Fruit fly (Drosophila melanogaster) whole organism, pupa: ENCODE data around the gene CG10973.

ENCODE experiments used
- CG10348 ChIP-seq: fragments of 200-800 bp; sonication (Bioruptor generic); IDR thresholded peaks from 2 replicates; pipeline ENCODE4 v1.3.6; 2022; ENCODE audit warnings: missing biosample characterization, missing genetic modification characterization
- CG12605 ChIP-seq: fragments of 200-800 bp; sonication (Bioruptor generic); IDR thresholded peaks from 2 replicates; pipeline ENCODE4 v1.3.6; 2022; ENCODE audit warnings: missing biosample characterization, missing genetic modification characterization
- CG13204 ChIP-seq: fragments of 200-800 bp; sonication (Bioruptor generic); optimal IDR thresholded peaks from 2 replicates; lab custom pipeline; 2018; ENCODE audit warnings: missing biosample characterization, mild to moderate bottlenecking, missing genetic modification characterization, moderate library complexity
- CG14655 ChIP-seq: fragments of 200-800 bp; sonication (Bioruptor generic); optimal IDR thresholded peaks from 3 replicates; lab custom pipeline; 2017; ENCODE audit warnings: mild to moderate bottlenecking, missing biosample characterization, missing genetic modification reagents, missing genetic modification characterization
- CG15710 ChIP-seq: fragments of 200-800 bp; sonication (Bioruptor generic); optimal IDR thresholded peaks from 2 replicates; lab custom pipeline; 2018; ENCODE audit warnings: missing biosample characterization, mild to moderate bottlenecking, missing genetic modification characterization, moderate library complexity
- CG17806 ChIP-seq: fragments of 200-800 bp; sonication (Bioruptor generic); optimal IDR thresholded peaks from 2 replicates; lab custom pipeline; 2018; ENCODE audit warnings: missing biosample characterization, mild to moderate bottlenecking, missing genetic modification characterization, moderate library complexity
- CG32121 ChIP-seq: fragments of 200-800 bp; sonication (Bioruptor generic); IDR thresholded peaks from 2 replicates; pipeline ENCODE4 v1.3.6; 2022; ENCODE audit warnings: missing biosample characterization, missing genetic modification characterization
- CG34367 ChIP-seq: fragments of 200-800 bp; sonication (Bioruptor generic); optimal IDR thresholded peaks from 2 replicates; lab custom pipeline; 2018; ENCODE audit warnings: missing biosample characterization, mild to moderate bottlenecking, missing genetic modification characterization
- CG4496 ChIP-seq: fragments of 200-800 bp; sonication (Bioruptor generic); IDR thresholded peaks from 3 replicates; pipeline ENCODE4 v1.3.6; 2022; ENCODE audit warnings: missing biosample characterization, missing genetic modification characterization
- CG8159 ChIP-seq: fragments of 200-800 bp; sonication (Bioruptor generic); optimal IDR thresholded peaks from 3 replicates; lab custom pipeline; 2018; ENCODE audit warnings: missing biosample characterization, mild to moderate bottlenecking, missing genetic modification characterization, moderate library complexity
- CG8301 ChIP-seq: fragments of 200-800 bp; sonication (Bioruptor generic); optimal IDR thresholded peaks from 2 replicates; lab custom pipeline; 2018; ENCODE audit warnings: missing biosample characterization, mild to moderate bottlenecking, missing genetic modification characterization
- CG9948 ChIP-seq: fragments of 200-800 bp; sonication (Bioruptor generic); optimal IDR thresholded peaks from 2 replicates; lab custom pipeline; 2018; ENCODE audit warnings: missing biosample characterization, mild to moderate bottlenecking, missing genetic modification characterization, moderate library complexity
- D1 ChIP-seq: fragments of 200-800 bp; sonication (Bioruptor generic); optimal IDR thresholded peaks from 2 replicates; lab custom pipeline; 2018; ENCODE audit warnings: missing biosample characterization, mild to moderate bottlenecking, missing genetic modification characterization, moderate library complexity
- EcR ChIP-seq: fragments of 200-800 bp; sonication (Bioruptor generic); optimal IDR thresholded peaks from 3 replicates; lab custom pipeline; 2019; ENCODE audit warnings: missing biosample characterization, missing genetic modification characterization, mild to moderate bottlenecking, moderate library complexity, missing genetic modification reagents
- Ets98B ChIP-seq: fragments of 200-800 bp; sonication (Bioruptor generic); IDR thresholded peaks from 2 replicates; pipeline ENCODE4 v1.3.6; 2022; ENCODE audit warnings: missing biosample characterization, missing genetic modification characterization
- Pif1A ChIP-seq: fragments of 200-800 bp; sonication (Bioruptor generic); optimal IDR thresholded peaks from 3 replicates; lab custom pipeline; 2016; ENCODE audit warnings: missing biosample characterization, missing genetic modification characterization
- Pif1B ChIP-seq: fragments of 200-800 bp; sonication (Bioruptor generic); optimal IDR thresholded peaks from 3 replicates; lab custom pipeline; 2016; ENCODE audit warnings: missing biosample characterization, missing genetic modification characterization
- Snoo ChIP-seq: fragments of 200-800 bp; sonication (Bioruptor generic); optimal IDR thresholded peaks from 3 replicates; lab custom pipeline; 2017; ENCODE audit warnings: missing biosample characterization, mild to moderate bottlenecking, missing genetic modification characterization, inconsistent platforms
- fd96Ca ChIP-seq: fragments of 200-800 bp; sonication (Bioruptor generic); IDR thresholded peaks from 3 replicates; pipeline ENCODE4 v1.3.6; 2022; ENCODE audit warnings: missing biosample characterization, missing genetic modification characterization
- gl ChIP-seq: fragments of 200-800 bp; sonication (Bioruptor generic); optimal IDR thresholded peaks from 2 replicates; lab custom pipeline; 2018; ENCODE audit warnings: missing biosample characterization, mild to moderate bottlenecking, missing genetic modification characterization
- rn ChIP-seq: fragments of 200-800 bp; sonication (Bioruptor generic); IDR thresholded peaks from 2 replicates; pipeline ENCODE4 v1.3.6; 2022; ENCODE audit warnings: missing biosample characterization, missing genetic modification characterization

Gene CG10973

DNA sequence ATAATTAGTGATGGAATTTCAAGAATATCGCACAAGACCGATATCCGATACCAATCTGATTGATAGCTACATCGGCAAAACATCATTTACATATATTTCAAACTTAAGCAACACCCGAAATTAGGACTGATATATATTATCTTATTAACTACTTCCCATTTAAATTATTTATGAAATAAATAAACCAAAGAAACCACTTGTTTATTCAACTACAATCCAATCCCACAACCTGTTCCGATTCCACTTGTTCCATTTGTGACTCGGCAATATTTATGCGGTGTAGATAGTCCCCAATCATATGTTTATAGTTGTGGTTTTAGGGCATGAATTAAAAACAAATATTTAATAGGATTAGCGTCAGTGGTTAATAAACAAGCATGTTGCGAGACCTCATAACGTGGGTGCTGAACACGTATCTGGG, at the start of gene CG10973, which contains the start of gene Vps13D:
Gene CG10973 (minus strand): TSS at position 6 of the 421 bp plus-strand sequence.
Gene Vps13D (plus strand): TSS at position 281 of the 421 bp plus-strand sequence.
- no peak for TF ChIP-seq Ets98B
- peak; percentile 35; the same call in 1 of the 3 replicates for TF ChIP-seq fd96Ca (GFP tag; lab: Robert Waterston, UW)

DNA sequence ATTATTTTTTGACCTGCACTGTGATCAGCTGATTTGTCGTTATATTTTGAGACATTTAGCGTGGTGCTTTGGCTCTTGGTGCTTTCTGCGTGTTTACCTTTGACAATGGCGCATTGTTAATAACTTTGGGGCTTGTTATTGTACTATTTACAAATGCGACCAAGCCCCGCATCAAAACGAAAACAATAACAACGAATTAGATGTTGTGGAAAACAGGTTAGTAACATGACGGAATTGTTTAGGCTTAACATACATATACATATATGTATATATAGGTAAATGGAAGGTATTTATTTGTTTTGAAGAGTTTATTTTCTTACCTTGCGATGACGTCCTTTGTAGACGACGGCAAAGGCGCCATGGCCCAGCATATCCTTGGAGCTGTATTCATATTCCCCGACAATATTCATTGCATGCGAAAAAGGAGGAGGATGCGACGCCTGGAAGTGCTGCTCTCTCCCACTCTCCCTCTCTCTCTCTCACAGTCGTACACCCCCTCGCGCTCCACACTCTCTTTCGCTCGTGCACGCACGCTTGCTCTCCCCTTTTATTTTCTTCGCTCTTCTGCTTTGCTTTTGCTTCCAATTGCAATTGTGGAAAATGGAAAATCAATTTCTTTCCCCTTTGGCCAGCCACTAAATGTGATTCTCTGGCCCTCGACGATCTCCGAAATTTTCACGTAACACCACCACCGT, 49.6 kb upstream of the CG10973 start:
- TF ChIP-seq CG32121 (GFP tag; lab: Robert Waterston, UW) (no peak), CG14655 (GFP tag; lab: Kevin White, UChicago) (no peak), CG34367 (tag; lab: Kevin White, UChicago) (no peak), CG12605 (GFP tag; lab: Robert Waterston, UW) (peak; percentile 11; the same call in 1 of the 2 replicates), fd96Ca (GFP tag; lab: Robert Waterston, UW) (peak; percentile 40; the same call in 2 of the 3 replicates), CG8301 (tag; lab: Kevin White, UChicago) (no peak), gl (no peak), Snoo (no peak), Pif1B (no peak), CG10348 (GFP tag; lab: Robert Waterston, UW) (no peak), CG9948 (no peak), CG4496 (GFP tag; lab: Robert Waterston, UW) (peak; percentile 43; the same call in 1 of the 3 replicates), CG15710 (tag; lab: Kevin White, UChicago) (no peak), D1 (tag; lab: Kevin White, UChicago) (no peak), CG13204 (GFP tag; lab: Kevin White, UChicago) (no peak), CG17806 (tag; lab: Kevin White, UChicago) (no peak), EcR (GFP tag; lab: Kevin White, UChicago) (no peak), Pif1A (GFP tag; lab: Kevin White, UChicago) (peak; percentile 4), rn (GFP tag; lab: Robert Waterston, UW) (no peak), Ets98B (no peak), CG8159 (tag; lab: Kevin White, UChicago) (no peak)
- TF ChIP-seq, all 21 proteins: peak for 4

DNA sequence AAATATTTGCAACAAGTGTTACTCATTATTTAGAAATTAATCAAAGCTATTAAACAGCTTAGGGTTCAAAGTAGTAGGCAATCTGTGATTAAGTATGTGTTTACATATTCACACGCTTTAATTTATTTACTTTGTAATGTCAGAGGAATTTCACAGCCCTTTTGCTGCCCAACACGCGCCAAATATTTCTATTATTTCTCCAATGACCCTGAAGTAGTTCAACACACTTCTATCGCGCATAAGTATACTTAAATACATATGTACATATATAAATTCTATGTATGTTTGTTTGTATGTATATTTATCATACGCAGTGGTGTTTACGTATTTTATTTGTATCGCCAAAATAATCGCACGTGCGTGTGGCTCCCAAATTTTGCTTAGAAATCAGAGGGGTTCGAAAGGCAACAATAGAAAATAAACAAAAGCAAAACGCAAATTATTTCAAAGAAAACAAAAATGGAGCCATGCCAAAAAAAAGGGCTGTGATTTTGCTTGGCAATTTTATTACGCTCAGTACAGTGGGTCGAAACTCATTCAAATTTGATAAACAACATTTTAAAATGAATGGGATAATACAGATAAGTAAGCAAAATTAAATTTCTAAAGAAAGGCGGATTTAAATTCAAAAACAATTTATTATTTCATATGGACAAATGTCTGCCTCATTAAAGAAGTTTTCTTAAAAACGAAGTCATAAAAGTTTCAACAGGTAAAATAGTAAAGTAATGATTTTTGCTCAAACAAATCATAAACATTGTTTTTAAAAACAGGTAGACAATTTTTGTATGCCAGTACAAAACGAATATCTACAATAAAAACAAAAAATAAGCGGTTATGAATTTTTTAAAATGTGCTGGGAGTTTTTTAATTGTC, 48.8 kb upstream of the CG10973 start:
- TF ChIP-seq CG8159 (tag; lab: Kevin White, UChicago) (no peak), Snoo (no peak), CG14655 (GFP tag; lab: Kevin White, UChicago) (no peak), CG32121 (GFP tag; lab: Robert Waterston, UW) (0 out of 2 replicates have a peak, but pooled peaks have one; percentile 21), CG9948 (peak; percentile 1), CG8301 (tag; lab: Kevin White, UChicago) (no peak), CG12605 (GFP tag; lab: Robert Waterston, UW) (no peak)

DNA sequence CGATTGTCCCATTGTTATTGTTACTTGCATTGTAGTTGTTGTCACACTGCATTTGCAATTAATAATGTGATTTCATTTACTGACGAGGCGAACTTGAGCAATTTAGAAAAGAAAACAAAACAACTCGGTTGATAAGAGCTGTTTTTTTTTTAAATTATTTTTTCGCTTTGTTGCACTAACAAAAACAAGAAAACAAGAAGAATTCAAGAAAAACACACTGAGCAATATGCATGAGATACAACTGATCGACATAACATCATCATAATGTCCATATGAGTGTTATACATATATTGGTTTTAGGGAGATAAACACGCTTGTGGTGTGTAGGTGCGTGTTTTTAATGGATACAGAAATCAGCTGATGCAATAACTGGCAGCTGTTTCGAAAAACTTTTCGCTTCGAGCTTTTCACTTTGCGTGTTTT, 47.9 kb upstream of the CG10973 start:
- peak; percentile 87 for TF ChIP-seq CG4496 (GFP tag; lab: Robert Waterston, UW)
- TF ChIP-seq CG14655 (GFP tag; lab: Kevin White, UChicago): peak; percentile 88
- TF ChIP-seq Ets98B: peak; percentile 87
- peak; percentile 94 for TF ChIP-seq CG12605 (GFP tag; lab: Robert Waterston, UW)
- no peak for TF ChIP-seq gl
- TF ChIP-seq Snoo: no peak
- no peak for TF ChIP-seq rn (GFP tag; lab: Robert Waterston, UW)
- no peak for TF ChIP-seq EcR (GFP tag; lab: Kevin White, UChicago)
- no peak for TF ChIP-seq D1 (tag; lab: Kevin White, UChicago)
- TF ChIP-seq CG15710 (tag; lab: Kevin White, UChicago): no peak
- TF ChIP-seq CG32121 (GFP tag; lab: Robert Waterston, UW): peak; percentile 88
- peak; percentile 59 for TF ChIP-seq Pif1B
- TF ChIP-seq fd96Ca (GFP tag; lab: Robert Waterston, UW): peak; percentile 78; the same call in 2 of the 3 replicates
- no peak for TF ChIP-seq CG9948
- peak; percentile 78 for TF ChIP-seq CG8301 (tag; lab: Kevin White, UChicago)
- TF ChIP-seq CG13204 (GFP tag; lab: Kevin White, UChicago): no peak
- peak; percentile 73 for TF ChIP-seq Pif1A (GFP tag; lab: Kevin White, UChicago)
- no peak for TF ChIP-seq CG17806 (tag; lab: Kevin White, UChicago)
- peak; percentile 12 for TF ChIP-seq CG34367 (tag; lab: Kevin White, UChicago)
- TF ChIP-seq CG8159 (tag; lab: Kevin White, UChicago): no peak
- no peak for TF ChIP-seq CG10348 (GFP tag; lab: Robert Waterston, UW)

DNA sequence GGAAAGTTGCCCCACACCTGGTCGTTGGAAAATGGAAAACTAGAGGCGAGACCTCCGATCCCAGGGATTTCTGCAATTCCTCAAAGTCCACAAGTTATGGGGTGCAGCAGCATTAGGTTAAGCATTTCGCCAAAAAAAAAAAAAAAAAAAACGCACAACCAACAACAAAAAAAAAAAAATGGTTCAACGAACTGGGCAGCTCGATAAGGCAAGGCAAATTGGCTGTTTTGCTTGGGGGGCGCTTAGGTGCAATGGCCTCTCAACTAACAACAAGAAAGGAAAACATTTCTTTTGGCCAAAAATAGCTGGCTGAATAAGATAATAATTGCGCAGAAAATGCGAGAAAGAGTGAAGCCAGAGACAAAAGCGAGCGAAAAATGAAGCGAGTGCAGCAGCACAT, 45.6 kb upstream of the CG10973 start:
- TF ChIP-seq EcR (GFP tag; lab: Kevin White, UChicago) (peak; percentile 74), Snoo (no peak)
